Fruit fly (Drosophila melanogaster) whole organism, embryonic: ENCODE measurements around the gene Ide.
A peak's percentile ranks its signal among the peaks of the same experiment; 100 is the strongest.

Experiments used
- ATbp ChIP-seq: fragments of 200-800 bp; sonication (Bioruptor generic); optimal IDR thresholded peaks from 2 replicates; lab custom pipeline; 2017; ENCODE audit warnings: missing biosample characterization, mild to moderate bottlenecking, missing genetic modification characterization, missing genetic modification reagents
- CG10147 ChIP-seq: fragments of 200-800 bp; sonication (Bioruptor generic); optimal IDR thresholded peaks from 2 replicates; lab custom pipeline; 2019; ENCODE audit warnings: missing biosample characterization, mild to moderate bottlenecking, missing genetic modification characterization, moderate library complexity
- CG10543 ChIP-seq: fragments of 200-800 bp; sonication (Bioruptor generic); optimal IDR thresholded peaks from 3 replicates; lab custom pipeline; 2017; ENCODE audit warnings: missing biosample characterization, mild to moderate bottlenecking, missing genetic modification characterization, moderate library complexity
- CG12236 ChIP-seq: fragments of 200-800 bp; sonication (Bioruptor generic); optimal IDR thresholded peaks from 2 replicates; lab custom pipeline; 2016; ENCODE audit warnings: missing biosample characterization, missing genetic modification characterization
- CG13894 ChIP-seq: fragments of 200-800 bp; sonication (Bioruptor generic); optimal IDR thresholded peaks from 3 replicates; lab custom pipeline; 2018; ENCODE audit warnings: missing biosample characterization, mild to moderate bottlenecking, missing genetic modification characterization, moderate library complexity
- CG14014 ChIP-seq: fragments of 200-800 bp; sonication (Bioruptor generic); IDR thresholded peaks from 2 replicates; pipeline ENCODE4 v1.3.6; 2022; ENCODE audit warnings: missing biosample characterization, missing genetic modification characterization
- CG14441 ChIP-seq: fragments of 200-800 bp; sonication (Bioruptor generic); IDR thresholded peaks from 2 replicates; pipeline ENCODE4 v1.3.6; 2022; ENCODE audit warnings: missing biosample characterization, missing genetic modification characterization
- CG15073 ChIP-seq: fragments of 200-800 bp; sonication (Bioruptor generic); optimal IDR thresholded peaks from 2 replicates; lab custom pipeline; 2016; ENCODE audit warnings: missing biosample characterization, missing genetic modification characterization
- CG15601 ChIP-seq: fragments of 200-800 bp; sonication (Bioruptor generic); optimal IDR thresholded peaks from 3 replicates; lab custom pipeline; 2019; ENCODE audit warnings: missing biosample characterization, mild to moderate bottlenecking, missing genetic modification characterization, moderate library complexity
- CG16779 ChIP-seq: fragments of 200-800 bp; sonication (Bioruptor generic); IDR thresholded peaks from 2 replicates; pipeline ENCODE4 v1.3.6; 2022; ENCODE audit warnings: missing biosample characterization, missing genetic modification characterization
- CG17568 ChIP-seq: fragments of 200-800 bp; sonication (Bioruptor generic); optimal IDR thresholded peaks from 2 replicates; lab custom pipeline; 2018; ENCODE audit warnings: missing biosample characterization, mild to moderate bottlenecking, missing genetic modification characterization, moderate library complexity
- CG17612 ChIP-seq: fragments of 200-800 bp; sonication (Bioruptor generic); IDR thresholded peaks from 2 replicates; pipeline ENCODE4 v1.3.6; 2022; ENCODE audit warnings: missing biosample characterization, missing genetic modification characterization
- CG17802 ChIP-seq: fragments of 200-800 bp; sonication (Bioruptor generic); optimal IDR thresholded peaks from 2 replicates; lab custom pipeline; 2018; ENCODE audit warnings: missing biosample characterization, mild to moderate bottlenecking, missing genetic modification characterization, moderate library complexity
- CG18599 ChIP-seq: fragments of 200-800 bp; sonication (Bioruptor generic); optimal IDR thresholded peaks from 3 replicates; lab custom pipeline; 2017; ENCODE audit warnings: missing biosample characterization, missing genetic modification characterization, mild to moderate bottlenecking, moderate library complexity, missing genetic modification reagents
- CG2875 ChIP-seq: fragments of 200-800 bp; sonication (Bioruptor generic); optimal IDR thresholded peaks from 2 replicates; lab custom pipeline; 2017; ENCODE audit warnings: missing biosample characterization, mild to moderate bottlenecking, missing genetic modification characterization, missing genetic modification reagents
- CG2889 ChIP-seq: fragments of 200-800 bp; sonication (Bioruptor generic); IDR thresholded peaks from 3 replicates; pipeline ENCODE4 v1.3.6; 2022; ENCODE audit warnings: missing biosample characterization, missing genetic modification characterization
- CG3407 ChIP-seq: fragments of 200-800 bp; sonication (Bioruptor generic); optimal IDR thresholded peaks from 2 replicates; lab custom pipeline; 2018; ENCODE audit warnings: missing biosample characterization, mild to moderate bottlenecking, missing genetic modification characterization
- CG43689 ChIP-seq: fragments of 200-800 bp; sonication (Bioruptor generic); IDR thresholded peaks from 2 replicates; pipeline ENCODE4 v1.3.6; 2022; ENCODE audit warnings: missing biosample characterization, missing genetic modification characterization
- CG4424 ChIP-seq: fragments of 200-800 bp; sonication (Bioruptor generic); optimal IDR thresholded peaks from 3 replicates; lab custom pipeline; 2016; ENCODE audit warnings: missing biosample characterization, missing genetic modification characterization
- CG4730 ChIP-seq: fragments of 200-800 bp; sonication (Bioruptor generic); IDR thresholded peaks from 2 replicates; pipeline ENCODE4 v1.3.6; 2022; ENCODE audit warnings: missing biosample characterization, missing genetic modification characterization
- CG7556 ChIP-seq: fragments of 200-800 bp; sonication (Bioruptor generic); optimal IDR thresholded peaks from 2 replicates; lab custom pipeline; 2017; ENCODE audit warnings: missing biosample characterization, mild to moderate bottlenecking, missing genetic modification characterization
- CG7745 ChIP-seq: fragments of 200-800 bp; sonication (Bioruptor generic); optimal IDR thresholded peaks from 2 replicates; lab custom pipeline; 2018; ENCODE audit warnings: missing biosample characterization, mild to moderate bottlenecking, missing genetic modification characterization, moderate library complexity
- CG8281 ChIP-seq: fragments of 200-800 bp; sonication (Bioruptor generic); optimal IDR thresholded peaks from 2 replicates; lab custom pipeline; 2018; ENCODE audit warnings: missing biosample characterization, mild to moderate bottlenecking, missing genetic modification characterization, moderate library complexity
- Chrac-16 ChIP-seq: fragments of 200-800 bp; sonication (Bioruptor generic); optimal IDR thresholded peaks from 3 replicates; lab custom pipeline; 2016; ENCODE audit warnings: missing biosample characterization, missing genetic modification characterization
- Doc2 ChIP-seq: fragments of 200-800 bp; sonication (Bioruptor generic); IDR thresholded peaks from 2 replicates; pipeline ENCODE4 v1.3.6; 2022; ENCODE audit warnings: missing biosample characterization, missing genetic modification characterization
- Gsc ChIP-seq: fragments of 200-800 bp; sonication (Bioruptor generic); IDR thresholded peaks from 2 replicates; pipeline ENCODE4 v1.3.6; 2022; ENCODE audit warnings: missing biosample characterization, missing genetic modification characterization
- HLHmδ ChIP-seq: fragments of 200-800 bp; sonication (Bioruptor generic); optimal IDR thresholded peaks from 2 replicates; lab custom pipeline; 2018; ENCODE audit warnings: missing biosample characterization, mild to moderate bottlenecking, missing genetic modification characterization, moderate library complexity
- Lhr ChIP-seq: fragments of 200-800 bp; sonication (Bioruptor generic); optimal IDR thresholded peaks from 3 replicates; lab custom pipeline; 2017; ENCODE audit warnings: mild to moderate bottlenecking, missing biosample characterization, missing genetic modification reagents, missing genetic modification characterization
- NC2β ChIP-seq: fragments of 200-800 bp; sonication (Bioruptor generic); optimal IDR thresholded peaks from 2 replicates; lab custom pipeline; 2016; ENCODE audit warnings: missing biosample characterization, missing genetic modification characterization
- YL-1 ChIP-seq: fragments of 200-800 bp; sonication (Bioruptor generic); optimal IDR thresholded peaks from 3 replicates; lab custom pipeline; 2017; ENCODE audit warnings: missing biosample characterization, mild to moderate bottlenecking, missing genetic modification characterization
- ab ChIP-seq: fragments of 200-800 bp; sonication (Bioruptor generic); optimal IDR thresholded peaks from 2 replicates; lab custom pipeline; 2016; ENCODE audit warnings: missing biosample characterization, missing genetic modification characterization
- btn ChIP-seq: fragments of 200-800 bp; sonication (Bioruptor generic); optimal IDR thresholded peaks from 2 replicates; lab custom pipeline; 2016; ENCODE audit warnings: missing biosample characterization, missing genetic modification characterization
- cato ChIP-seq: fragments of 200-800 bp; sonication (Bioruptor generic); optimal IDR thresholded peaks from 2 replicates; lab custom pipeline; 2016; ENCODE audit warnings: missing biosample characterization, missing genetic modification characterization, borderline replicate concordance
- ci ChIP-seq: fragments of 200-800 bp; sonication (Bioruptor generic); IDR thresholded peaks from 3 replicates; pipeline ENCODE4 v1.3.6; 2022; ENCODE audit warnings: missing biosample characterization, missing genetic modification characterization
- danr ChIP-seq: fragments of 200-800 bp; sonication (Bioruptor generic); IDR thresholded peaks from 2 replicates; pipeline ENCODE4 v1.3.6; 2022; ENCODE audit warnings: missing biosample characterization, missing genetic modification characterization
- dm ChIP-seq: fragments of 200-800 bp; sonication (Bioruptor generic); optimal IDR thresholded peaks from 3 replicates; lab custom pipeline; 2016; ENCODE audit warnings: missing biosample characterization, missing genetic modification characterization
- eyg ChIP-seq: fragments of 200-800 bp; sonication (Bioruptor generic); optimal IDR thresholded peaks from 3 replicates; lab custom pipeline; 2016; ENCODE audit warnings: missing biosample characterization, missing genetic modification characterization
- gcm ChIP-seq: fragments of 200-800 bp; sonication (Bioruptor generic); optimal IDR thresholded peaks from 2 replicates; lab custom pipeline; 2019; ENCODE audit warnings: missing biosample characterization, mild to moderate bottlenecking, missing genetic modification characterization, moderate library complexity
- jing ChIP-seq: fragments of 200-800 bp; sonication (Bioruptor generic); optimal IDR thresholded peaks from 2 replicates; lab custom pipeline; 2018; ENCODE audit warnings: missing biosample characterization, mild to moderate bottlenecking, missing genetic modification characterization
- lbe ChIP-seq: fragments of 200-800 bp; sonication (Bioruptor generic); optimal IDR thresholded peaks from 2 replicates; lab custom pipeline; 2016; ENCODE audit warnings: missing biosample characterization, mild to moderate bottlenecking, missing genetic modification characterization
- lola ChIP-seq, 3 experiments: fragments of >200 bp in 2 of 3; fragments of 200-800 bp in 1 of 3; sonication (Bioruptor generic) in 1 of 3; optimal IDR thresholded peaks; 2 replicates each; lab custom pipeline; 2017 to 2019; ENCODE audit warnings: missing biosample characterization in 3 of 3, missing genetic modification characterization in 3 of 3, mild to moderate bottlenecking in 1 of 3, moderate library complexity in 1 of 3
- mirr ChIP-seq: fragments of 200-800 bp; sonication (Bioruptor generic); optimal IDR thresholded peaks from 3 replicates; lab custom pipeline; 2018; ENCODE audit warnings: missing biosample characterization, mild to moderate bottlenecking, missing genetic modification characterization
- peb ChIP-seq: fragments of 200-800 bp; sonication (Bioruptor generic); IDR thresholded peaks from 2 replicates; pipeline ENCODE4 v1.3.6; 2022; ENCODE audit warnings: missing biosample characterization, missing genetic modification characterization
- run ChIP-seq: fragments of 200-800 bp; sonication (Bioruptor generic); optimal IDR thresholded peaks from 3 replicates; lab custom pipeline; 2018; ENCODE audit warnings: missing biosample characterization, mild to moderate bottlenecking, missing genetic modification characterization
- sens ChIP-seq: fragments of 200-800 bp; sonication (Bioruptor generic); peaks from one replicate; lab custom pipeline; 2016; ENCODE audit warnings: missing biosample characterization, missing genetic modification characterization
- seq ChIP-seq: fragments of 200-800 bp; sonication (Bioruptor generic); IDR thresholded peaks from 2 replicates; pipeline ENCODE4 v1.3.6; 2022; ENCODE audit warnings: missing biosample characterization, missing genetic modification characterization
- slou ChIP-seq: fragments of 200-800 bp; sonication (Bioruptor generic); optimal IDR thresholded peaks from 3 replicates; lab custom pipeline; 2016; ENCODE audit warnings: missing biosample characterization, missing genetic modification characterization
- tna ChIP-seq: fragments of 200-800 bp; sonication (Bioruptor generic); IDR thresholded peaks from 2 replicates; pipeline ENCODE4 v1.3.6; 2022; ENCODE audit warnings: missing biosample characterization, missing genetic modification characterization; ENCODE audit not compliant: partially characterized antibody
- vfl ChIP-seq: fragments of 200-800 bp; sonication (Bioruptor generic); optimal IDR thresholded peaks from 2 replicates; lab custom pipeline; 2016; ENCODE audit warnings: missing biosample characterization, missing genetic modification characterization
- zen2 ChIP-seq: fragments of 200-800 bp; sonication (Bioruptor generic); IDR thresholded peaks from 3 replicates; pipeline ENCODE4 v1.3.6; 2022; ENCODE audit warnings: missing biosample characterization, missing genetic modification characterization; ENCODE audit not compliant: partially characterized antibody

The Ide gene

dm6 chr3L:20387038-20387842, 11.5 kb upstream of the Ide start (continued):
- no peak; the same call in 2 of the 3 replicates for TF ChIP-seq zen2 (GFP tag; lab: Robert Waterston, UW)
- no peak for TF ChIP-seq run (tag; lab: Kevin White, UChicago)
- TF ChIP-seq danr (GFP tag; lab: Robert Waterston, UW): no peak
- TF ChIP-seq slou (GFP tag; lab: Kevin White, UChicago): no peak
- TF ChIP-seq Gsc (GFP tag; lab: Robert Waterston, UW): no peak
- peak; percentile 51 for TF ChIP-seq CG18599 (GFP tag; lab: Kevin White, UChicago)
- TF ChIP-seq CG43689 (GFP tag; lab: Robert Waterston, UW): no peak
- TF ChIP-seq cato (GFP tag; lab: Kevin White, UChicago): no peak
- no peak for TF ChIP-seq YL-1 (GFP tag; lab: Kevin White, UChicago)
- TF ChIP-seq CG4424: no peak
- peak; percentile 2 for TF ChIP-seq CG13894
- TF ChIP-seq CG17802 (tag; lab: Kevin White, UChicago): no peak
- TF ChIP-seq Lhr (GFP tag; lab: Kevin White, UChicago): no peak
- no peak for TF ChIP-seq Chrac-16 (GFP tag; lab: Kevin White, UChicago)
- no peak for TF ChIP-seq CG15073 (GFP tag; lab: Kevin White, UChicago)
- peak; percentile 16 for TF ChIP-seq lbe
- TF ChIP-seq CG16779: no peak
- no peak for TF ChIP-seq jing (GFP tag; lab: Kevin White, UChicago)
- no peak for TF ChIP-seq dm (GFP tag; lab: Kevin White, UChicago)
- no peak for TF ChIP-seq CG2875 (GFP tag; lab: Kevin White, UChicago)
- no peak for TF ChIP-seq CG7556 (GFP tag; lab: Kevin White, UChicago)
- TF ChIP-seq CG10543 (GFP tag; lab: Kevin White, UChicago): peak; percentile 80
- no peak for TF ChIP-seq CG10147
- no peak for TF ChIP-seq seq
- peak; percentile 65 for TF ChIP-seq sens
- no peak for TF ChIP-seq CG3407
- no peak for TF ChIP-seq CG7745 (tag; lab: Kevin White, UChicago)
- no peak for TF ChIP-seq vfl (GFP tag; lab: Kevin White, UChicago)
- no peak for TF ChIP-seq CG17612 (GFP tag; lab: Robert Waterston, UW)
- no peak for TF ChIP-seq NC2β (GFP tag; lab: Kevin White, UChicago)
- peak; percentile 6 for TF ChIP-seq CG15601 (tag; lab: Kevin White, UChicago)
- no peak for TF ChIP-seq CG2889 (GFP tag; lab: Robert Waterston, UW)
- no peak for TF ChIP-seq btn (GFP tag; lab: Kevin White, UChicago)
- no peak for TF ChIP-seq Doc2 (GFP tag; lab: Robert Waterston, UW)
- no peak for TF ChIP-seq CG12236 (GFP tag; lab: Kevin White, UChicago)
- TF ChIP-seq ab (GFP tag; lab: Kevin White, UChicago): no peak
- TF ChIP-seq CG14441 (GFP tag; lab: Robert Waterston, UW): no peak
- TF ChIP-seq mirr (GFP tag; lab: Kevin White, UChicago): peak; percentile 42
- no peak for TF ChIP-seq ATbp (GFP tag; lab: Kevin White, UChicago)
- TF ChIP-seq peb (GFP tag; lab: Robert Waterston, UW): no peak
- TF ChIP-seq ci (GFP tag; lab: Robert Waterston, UW): 0 out of 3 replicates have a peak, but pooled peaks have one; percentile 25
- no peak for TF ChIP-seq CG8281 (tag; lab: Kevin White, UChicago)
- no peak for TF ChIP-seq CG17568 (GFP tag; lab: Kevin White, UChicago)
- no peak for TF ChIP-seq eyg (GFP tag; lab: Kevin White, UChicago)
- TF ChIP-seq HLHmδ: no peak
- no peak for TF ChIP-seq tna (GFP tag; lab: Robert Waterston, UW)
- TF ChIP-seq CG4730 (GFP tag; lab: Robert Waterston, UW): no peak
- no peak for TF ChIP-seq gcm (GFP tag; lab: Kevin White, UChicago)
- TF ChIP-seq lola (GFP tag; optimal IDR thresholded peaks at IDR 0.05; lab: Kevin White, UChicago): no peak
- no peak for TF ChIP-seq CG14014 (GFP tag; lab: Robert Waterston, UW)
